Worm (Caenorhabditis elegans) whole organism, L1 larva: ENCODE data around the gene fbxc-12.

Source experiments
- C04F5.9 ChIP-seq: sonication (generic microtip); optimal IDR thresholded peaks from 2 replicates; lab custom pipeline; 2016; ENCODE audit warnings: missing genetic modification characterization, missing compliant biosample characterization
- C16A3.4 ChIP-seq: fragments of 150-350 bp; optimal IDR thresholded peaks from 2 replicates; lab custom pipeline; 2014; ENCODE audit warnings: missing biosample characterization, missing genetic modification characterization
- C34B4.2 ChIP-seq: sonication (generic microtip); optimal IDR thresholded peaks from 2 replicates; lab custom pipeline; 2017; ENCODE audit warnings: mild to moderate bottlenecking, missing genetic modification characterization, missing compliant biosample characterization
- F16B12.6 ChIP-seq: fragments of 150-350 bp; optimal IDR thresholded peaks from 2 replicates; lab custom pipeline; 2014; ENCODE audit warnings: missing biosample characterization, missing genetic modification characterization
- Y116A8C.19 ChIP-seq: sonication (generic microtip); optimal IDR thresholded peaks from 2 replicates; lab custom pipeline; 2016; ENCODE audit warnings: missing compliant biosample characterization, missing genetic modification characterization, borderline replicate concordance
- aha-1 ChIP-seq: fragments of 150-350 bp; optimal IDR thresholded peaks from 2 replicates; lab custom pipeline; 2014; ENCODE audit warnings: missing biosample characterization, missing genetic modification characterization
- alr-1 ChIP-seq: fragments of 200-800 bp; sonication (Bioruptor generic); optimal IDR thresholded peaks from 2 replicates; lab custom pipeline; 2018; ENCODE audit warnings: borderline replicate concordance, mild to moderate bottlenecking, missing genetic modification characterization, missing compliant biosample characterization
- aly-2 ChIP-seq: fragments of 150-350 bp; optimal IDR thresholded peaks from 2 replicates; lab custom pipeline; 2014; ENCODE audit warnings: missing biosample characterization, missing genetic modification characterization
- ama-1 ChIP-seq: fragments of 150-350 bp; optimal IDR thresholded peaks from 2 replicates; lab custom pipeline; 2014
- ceh-8 ChIP-seq: fragments of 200-800 bp; sonication (Bioruptor generic); optimal IDR thresholded peaks from 2 replicates; lab custom pipeline; 2018; ENCODE audit warnings: mild to moderate bottlenecking, missing genetic modification characterization, moderate library complexity, missing compliant biosample characterization
- ceh-82 ChIP-seq, 3 experiments: fragments of 150-350 bp in 1 of 3; sonication (generic microtip) in 2 of 3; optimal IDR thresholded peaks; 2 replicates each; lab custom pipeline; 2014 to 2017; ENCODE audit warnings: missing biosample characterization in 3 of 3, missing genetic modification characterization in 3 of 3
- ceh-88 ChIP-seq: fragments of 200-800 bp; sonication (Bioruptor generic); IDR thresholded peaks from 2 replicates; pipeline ENCODE4 v1.3.6; 2022; ENCODE audit warnings: missing genetic modification characterization, missing compliant biosample characterization
- ceh-90 ChIP-seq: sonication (generic microtip); optimal IDR thresholded peaks from 2 replicates; lab custom pipeline; 2016; ENCODE audit warnings: missing genetic modification characterization, missing compliant biosample characterization
- dpl-1 ChIP-seq, 3 experiments: fragments of 150-350 bp in 2 of 3; sonication (generic microtip) in 1 of 3; optimal IDR thresholded peaks; 2 replicates each; lab custom pipeline; 2014 to 2017; ENCODE audit warnings: missing biosample characterization in 3 of 3, missing genetic modification characterization in 3 of 3, missing genetic modification reagents in 3 of 3
- efl-1 ChIP-seq, 4 experiments: fragments of 150-350 bp; optimal IDR thresholded peaks in 3 of 4; peaks in 1 of 4; 1 replicate in 1 of 4; 2 replicates in 3 of 4; lab custom pipeline; 2014; ENCODE audit warnings: missing biosample characterization in 2 of 4, missing genetic modification characterization in 2 of 4, missing genetic modification reagents in 2 of 4
- efl-3 ChIP-seq: fragments of 200-800 bp; sonication (Bioruptor generic); optimal IDR thresholded peaks from 2 replicates; lab custom pipeline; 2018; ENCODE audit warnings: mild to moderate bottlenecking, missing genetic modification characterization, missing compliant biosample characterization
- egl-13 ChIP-seq: sonication (generic microtip); optimal IDR thresholded peaks from 2 replicates; lab custom pipeline; 2016; ENCODE audit warnings: missing genotype, missing genetic modification reagents, missing genetic modification characterization, missing compliant biosample characterization
- elt-3 ChIP-seq, 6 experiments: fragments of 150-350 bp in 1 of 6; sonication (generic microtip); optimal IDR thresholded peaks; 2 replicates each; lab custom pipeline; 2017 to 2018; ENCODE audit warnings: missing biosample characterization in 6 of 6, missing genetic modification characterization in 6 of 6, inconsistent platforms in 1 of 6
- ets-5 ChIP-seq: fragments of 200-800 bp; sonication (Bioruptor generic); IDR thresholded peaks from 2 replicates; pipeline ENCODE4 v1.3.6; 2022; ENCODE audit warnings: missing genetic modification characterization, missing compliant biosample characterization
- fkh-10 ChIP-seq: sonication (generic microtip); optimal IDR thresholded peaks from 2 replicates; lab custom pipeline; 2017; ENCODE audit warnings: missing biosample characterization, missing genetic modification reagents, missing genetic modification characterization
- fkh-4 ChIP-seq: sonication (generic microtip); optimal IDR thresholded peaks from 2 replicates; lab custom pipeline; 2016; ENCODE audit warnings: missing compliant biosample characterization, missing genetic modification characterization, borderline replicate concordance
- fkh-8 ChIP-seq: sonication (generic microtip); optimal IDR thresholded peaks from 2 replicates; lab custom pipeline; 2016; ENCODE audit warnings: mild to moderate bottlenecking, missing genetic modification characterization, missing compliant biosample characterization
- fos-1 ChIP-seq: fragments of 150-350 bp; optimal IDR thresholded peaks from 2 replicates; lab custom pipeline; 2014; ENCODE audit warnings: missing biosample characterization, missing genetic modification characterization
- grh-1 ChIP-seq: fragments of 200-800 bp; sonication (Bioruptor generic); IDR thresholded peaks from 2 replicates; pipeline ENCODE4 v1.3.6; 2022; ENCODE audit warnings: missing genetic modification reagents, missing genetic modification characterization, missing compliant biosample characterization
- hlh-17 ChIP-seq: fragments of 200-800 bp; sonication (Bioruptor generic); optimal IDR thresholded peaks from 2 replicates; lab custom pipeline; 2018; ENCODE audit warnings: missing genetic modification characterization, mild to moderate bottlenecking, missing compliant biosample characterization, moderate library complexity, borderline replicate concordance
- hpl-2 ChIP-seq: fragments of 150-350 bp; optimal IDR thresholded peaks from 2 replicates; lab custom pipeline; 2014; ENCODE audit warnings: missing biosample characterization, missing genetic modification reagents, missing genetic modification characterization
- irx-1 ChIP-seq: sonication (generic microtip); optimal IDR thresholded peaks from 2 replicates; lab custom pipeline; 2016; ENCODE audit warnings: missing genetic modification characterization, missing compliant biosample characterization
- isw-1 ChIP-seq: fragments of 200-800 bp; sonication (Bioruptor generic); IDR thresholded peaks from 2 replicates; pipeline ENCODE4 v1.3.6; 2022; ENCODE audit warnings: missing genetic modification characterization, missing compliant biosample characterization
- lin-15B ChIP-seq: fragments of 150-350 bp; sonication (generic microtip); optimal IDR thresholded peaks from 3 replicates; lab custom pipeline; 2014; ENCODE audit warnings: missing biosample characterization, missing genetic modification characterization
- mab-9 ChIP-seq: fragments of 200-800 bp; sonication (Bioruptor generic); IDR thresholded peaks from 2 replicates; pipeline ENCODE4 v1.3.6; 2022; ENCODE audit warnings: missing genetic modification reagents, missing genetic modification characterization, missing compliant biosample characterization
- nhr-237 ChIP-seq: fragments of 150-350 bp; optimal IDR thresholded peaks from 2 replicates; lab custom pipeline; 2014; ENCODE audit warnings: missing biosample characterization, missing genetic modification characterization
- nhr-28 ChIP-seq: fragments of 150-350 bp; optimal IDR thresholded peaks from 2 replicates; lab custom pipeline; 2014; ENCODE audit warnings: missing biosample characterization, missing genetic modification characterization
- nhr-71 ChIP-seq: sonication (generic microtip); optimal IDR thresholded peaks from 2 replicates; lab custom pipeline; 2016; ENCODE audit warnings: mild to moderate bottlenecking, missing genetic modification characterization, moderate library complexity, missing compliant biosample characterization
- nhr-76 ChIP-seq: sonication (generic microtip); optimal IDR thresholded peaks from 2 replicates; lab custom pipeline; 2017; ENCODE audit warnings: missing biosample characterization, missing genetic modification characterization
- nhr-77 ChIP-seq: fragments of 150-350 bp; optimal IDR thresholded peaks from 2 replicates; lab custom pipeline; 2014; ENCODE audit warnings: missing biosample characterization, missing genetic modification characterization
- pag-3 ChIP-seq: sonication (generic microtip); optimal IDR thresholded peaks from 2 replicates; lab custom pipeline; 2017; ENCODE audit warnings: missing genetic modification characterization, mild to moderate bottlenecking, missing compliant biosample characterization, antibody characterized with exemption, borderline replicate concordance; ENCODE audit not compliant: insufficient read depth
- pqm-1 ChIP-seq: sonication (generic microtip); optimal IDR thresholded peaks from 3 replicates; lab custom pipeline; 2017; ENCODE audit warnings: missing biosample characterization, missing genetic modification characterization
- skn-1 ChIP-seq: fragments of 150-350 bp; optimal IDR thresholded peaks from 2 replicates; lab custom pipeline; 2014; ENCODE audit warnings: missing biosample characterization, missing genetic modification characterization
- snpc-4 ChIP-seq: fragments of 150-350 bp; optimal IDR thresholded peaks from 2 replicates; lab custom pipeline; 2014; ENCODE audit warnings: missing biosample characterization, missing genetic modification characterization
- sup-37 ChIP-seq: fragments of 200-800 bp; sonication (Bioruptor generic); optimal IDR thresholded peaks from 2 replicates; lab custom pipeline; 2018; ENCODE audit warnings: mild to moderate bottlenecking, missing genetic modification characterization, missing compliant biosample characterization
- swsn-7 ChIP-seq: sonication (generic microtip); optimal IDR thresholded peaks from 2 replicates; lab custom pipeline; 2016; ENCODE audit warnings: missing genetic modification characterization, missing compliant biosample characterization
- unc-62 ChIP-seq: fragments of 150-350 bp; optimal IDR thresholded peaks from 2 replicates; lab custom pipeline; 2014; ENCODE audit warnings: missing biosample characterization, missing genetic modification reagents, missing genetic modification characterization
- unc-86 ChIP-seq: sonication (generic microtip); optimal IDR thresholded peaks from 2 replicates; lab custom pipeline; 2016; ENCODE audit warnings: missing genetic modification characterization, missing compliant biosample characterization
- unc-98 ChIP-seq: fragments of 200-800 bp; sonication (Bioruptor generic); IDR thresholded peaks from 2 replicates; pipeline ENCODE4 v1.3.6; 2022; ENCODE audit warnings: missing genetic modification characterization, missing compliant biosample characterization

fbxc-12 gene

ce11 chrIV:884707-885394 lies 20.2 kb upstream of the fbxc-12 start, which contains the start of gene mak-2 (continued):
- TF ChIP-seq ceh-88 (GFP tag; lab: Robert Waterston, UW), result no peak
- TF ChIP-seq snpc-4 (tag; lab: Kevin White, UChicago), result peak; percentile 78
- TF ChIP-seq irx-1 (tag; lab: Kevin White, UChicago), result peak; percentile 19
- TF ChIP-seq ama-1, result no peak
- TF ChIP-seq unc-62 (GFP tag; lab: Kevin White, UChicago), result no peak
- TF ChIP-seq C34B4.2, result no peak
- peak; percentile 79 for TF ChIP-seq skn-1 (tag; lab: Kevin White, UChicago)
- TF ChIP-seq alr-1 (tag; lab: Kevin White, UChicago), result no peak
- TF ChIP-seq lin-15B (tag; lab: Kevin White, UChicago), result peak; percentile 89
- no peak for TF ChIP-seq hpl-2 (GFP tag; lab: Kevin White, UChicago)
- TF ChIP-seq grh-1 (GFP tag; lab: Robert Waterston, UW), result no peak
- TF ChIP-seq C04F5.9 (tag; lab: Kevin White, UChicago), result no peak
- TF ChIP-seq mab-9 (GFP tag; lab: Robert Waterston, UW), result no peak
- no peak for TF ChIP-seq Y116A8C.19 (tag; lab: Kevin White, UChicago)
- peak; percentile 66 for TF ChIP-seq isw-1
- TF ChIP-seq unc-86, result peak; percentile 25
- peak; percentile 69 to 83 (median 76) for TF ChIP-seq dpl-1 (GFP tag; optimal IDR thresholded peaks at IDR 0.05; lab: Kevin White, UChicago)
- peak; percentile 28 for TF ChIP-seq F16B12.6 (tag; lab: Kevin White, UChicago)
- peak; percentile 29 for TF ChIP-seq ceh-8 (GFP tag; lab: Kevin White, UChicago)
- no peak for TF ChIP-seq nhr-237
- TF ChIP-seq fkh-4 (tag; lab: Kevin White, UChicago), result no peak
- TF ChIP-seq unc-98 (GFP tag; lab: Robert Waterston, UW), result no peak
- peak; percentile 84 to 93 for TF ChIP-seq efl-1 (optimal IDR thresholded peaks at IDR 0.05; lab: Kevin White, UChicago)
- TF ChIP-seq efl-1 (GFP tag; optimal IDR thresholded peaks at IDR 0.05 in 1 of 2; lab: Kevin White, UChicago), result peak; percentile 80 to 97
- no peak for TF ChIP-seq pag-3 (tag; lab: Kevin White, UChicago)
- no peak for TF ChIP-seq ceh-90 (tag; lab: Kevin White, UChicago)
- peak; percentile 73 for TF ChIP-seq swsn-7 (tag; lab: Kevin White, UChicago)
- TF ChIP-seq hlh-17 (GFP tag; lab: Kevin White, UChicago), result no peak
- peak in 1 of 6 experiments; percentile 24 for TF ChIP-seq elt-3 (tag; optimal IDR thresholded peaks at IDR 0.05; lab: Kevin White, UChicago)
- TF ChIP-seq sup-37 (GFP tag; lab: Kevin White, UChicago), result no peak
- TF ChIP-seq ets-5, result no peak
- peak; percentile 66 for TF ChIP-seq fos-1 (tag; lab: Kevin White, UChicago)
- TF ChIP-seq aly-2 (tag; lab: Kevin White, UChicago), result no peak
- TF ChIP-seq nhr-28 (tag; lab: Kevin White, UChicago), result no peak
- peak; percentile 30 for TF ChIP-seq fkh-10 (GFP tag; lab: Kevin White, UChicago)
- peak; percentile 39 for TF ChIP-seq nhr-77 (tag; lab: Kevin White, UChicago)
- no peak for TF ChIP-seq nhr-76 (tag; lab: Kevin White, UChicago)
- peak; percentile 73 for TF ChIP-seq fkh-8 (tag; lab: Kevin White, UChicago)
- no peak for TF ChIP-seq efl-3 (GFP tag; lab: Kevin White, UChicago)
- no peak for TF ChIP-seq egl-13
- TF ChIP-seq C16A3.4, result peak; percentile 84
- TF ChIP-seq nhr-71 (tag; lab: Kevin White, UChicago), result peak; percentile 76
- peak; percentile 63 to 85 (median 66) for TF ChIP-seq ceh-82 (tag; optimal IDR thresholded peaks at IDR 0.05; lab: Kevin White, UChicago)
- no peak for TF ChIP-seq aha-1 (tag; lab: Kevin White, UChicago)
- TF ChIP-seq pqm-1 (tag; lab: Kevin White, UChicago), result peak; percentile 59
